Fruit fly (Drosophila melanogaster): ENCODE data around the gene brv1.

dm6 chr3L:19528547-19528946 is 42.2 kb upstream of the brv1 start:
- TF ChIP-seq Sin3A (optimal IDR thresholded peaks at IDR 0.05) (no peak), insv (optimal IDR thresholded peaks at IDR 0.05) (no peak), Myc (optimal IDR thresholded peaks at IDR 0.05) (no peak), ttk (optimal IDR thresholded peaks at IDR 0.05) (no peak)

All from Kc167 (cell line).